Fruit fly (Drosophila melanogaster) whole organism, pupa: ENCODE results near the gene Or33c.

Source experiments
- CG14655 ChIP-seq: fragments of 200-800 bp; sonication (Bioruptor generic); optimal IDR thresholded peaks from 3 replicates; lab custom pipeline; 2017; ENCODE audit warnings: mild to moderate bottlenecking, missing biosample characterization, missing genetic modification reagents, missing genetic modification characterization
- CG15710 ChIP-seq: fragments of 200-800 bp; sonication (Bioruptor generic); optimal IDR thresholded peaks from 2 replicates; lab custom pipeline; 2018; ENCODE audit warnings: missing biosample characterization, mild to moderate bottlenecking, missing genetic modification characterization, moderate library complexity
- CG9948 ChIP-seq: fragments of 200-800 bp; sonication (Bioruptor generic); optimal IDR thresholded peaks from 2 replicates; lab custom pipeline; 2018; ENCODE audit warnings: missing biosample characterization, mild to moderate bottlenecking, missing genetic modification characterization, moderate library complexity
- EcR ChIP-seq: fragments of 200-800 bp; sonication (Bioruptor generic); optimal IDR thresholded peaks from 3 replicates; lab custom pipeline; 2019; ENCODE audit warnings: missing biosample characterization, missing genetic modification characterization, mild to moderate bottlenecking, moderate library complexity, missing genetic modification reagents
- Pif1A ChIP-seq: fragments of 200-800 bp; sonication (Bioruptor generic); optimal IDR thresholded peaks from 3 replicates; lab custom pipeline; 2016; ENCODE audit warnings: missing biosample characterization, missing genetic modification characterization

DNA sequence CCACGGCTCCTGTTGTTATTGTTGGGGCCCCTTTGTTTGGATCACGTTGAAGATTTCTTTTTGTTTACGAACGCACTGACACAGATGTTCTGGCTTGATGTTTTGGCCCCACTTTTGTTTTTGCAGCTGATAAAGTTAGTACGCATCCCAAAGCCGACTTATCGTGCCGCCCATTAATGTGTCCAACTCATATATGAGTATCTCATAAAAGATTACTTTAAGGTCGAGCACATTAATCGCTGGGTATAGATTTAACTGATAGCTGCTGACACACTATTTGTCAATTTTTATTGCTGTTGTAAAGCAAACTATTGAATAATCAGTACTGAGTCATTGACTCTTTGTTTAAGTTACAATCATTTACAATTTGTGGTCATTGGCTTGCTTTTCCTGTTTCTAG, 5.1 kb downstream of the Or33c start:
- TF ChIP-seq EcR, result no peak
- no peak for TF ChIP-seq Pif1A
- TF ChIP-seq CG15710 (tag; lab: Kevin White, UChicago), result no peak
- TF ChIP-seq CG9948 (tag; lab: Kevin White, UChicago), result no peak
- TF ChIP-seq CG14655 (GFP tag; lab: Kevin White, UChicago), result no peak
